Fruit fly (Drosophila melanogaster) whole organism, pupa: ENCODE data around the gene BNIP3.

Experiments
- CG9948 ChIP-seq: fragments of 200-800 bp; sonication (Bioruptor generic); optimal IDR thresholded peaks from 2 replicates; lab custom pipeline; 2018; ENCODE audit warnings: missing biosample characterization, mild to moderate bottlenecking, missing genetic modification characterization, moderate library complexity
- Pif1A ChIP-seq: fragments of 200-800 bp; sonication (Bioruptor generic); optimal IDR thresholded peaks from 3 replicates; lab custom pipeline; 2016; ENCODE audit warnings: missing biosample characterization, missing genetic modification characterization

DNA sequence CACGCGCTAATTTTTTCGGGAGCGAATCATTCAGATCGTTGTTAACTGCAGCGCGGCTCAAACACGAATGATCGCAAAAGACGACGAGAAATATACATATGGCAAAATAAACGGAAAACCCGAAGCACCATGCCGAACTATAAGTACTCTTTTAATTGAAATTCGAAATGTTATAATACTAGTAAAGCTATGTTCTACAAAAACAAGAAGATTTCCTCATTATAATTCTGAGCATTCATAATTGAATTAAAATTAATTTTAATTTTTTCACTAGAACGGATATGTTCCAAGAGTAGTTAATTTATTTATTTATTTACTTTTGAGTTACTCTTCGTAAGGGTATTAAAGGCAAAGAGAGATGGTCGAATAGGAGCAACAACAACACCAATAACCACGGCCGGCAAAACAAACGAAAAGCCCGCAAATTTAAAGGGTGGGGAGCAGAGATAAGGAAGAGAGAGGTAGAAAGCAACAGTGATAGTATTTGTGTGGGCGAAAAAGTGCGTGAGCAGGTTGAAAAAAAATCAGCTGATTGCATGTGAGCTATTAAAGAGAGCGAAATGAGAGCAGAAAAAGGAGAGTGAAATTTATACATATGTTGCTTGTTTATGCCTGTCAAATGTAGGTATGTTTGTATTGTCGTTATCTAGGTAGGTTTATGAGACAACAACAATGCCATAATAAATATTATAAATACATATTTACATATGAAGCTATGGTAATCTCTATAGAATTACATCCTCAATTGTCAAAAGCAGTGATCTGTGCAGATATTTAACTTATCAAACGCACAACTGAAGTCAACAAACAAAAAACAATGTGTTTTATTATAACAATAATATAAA lies 25.6 kb downstream of the BNIP3 start:
- TF ChIP-seq CG9948 (tag; lab: Kevin White, UChicago) (peak; percentile 81), Pif1A (GFP tag; lab: Kevin White, UChicago) (peak; percentile 83)
